Fruit fly (Drosophila melanogaster) whole organism: ENCODE measurements around the gene Rtc1.

ENCODE experiments used
- Dll ChIP-seq: fragments of >200 bp; optimal IDR thresholded peaks from 2 replicates; lab custom pipeline; 2017
- psq ChIP-seq: fragments of >200 bp; optimal IDR thresholded peaks from 2 replicates; lab custom pipeline; 2017
- usp ChIP-seq: fragments of >200 bp; optimal IDR thresholded peaks from 2 replicates; lab custom pipeline; 2017; ENCODE audit warnings: missing biosample characterization, missing genetic modification characterization, mixed read lengths

DNA sequence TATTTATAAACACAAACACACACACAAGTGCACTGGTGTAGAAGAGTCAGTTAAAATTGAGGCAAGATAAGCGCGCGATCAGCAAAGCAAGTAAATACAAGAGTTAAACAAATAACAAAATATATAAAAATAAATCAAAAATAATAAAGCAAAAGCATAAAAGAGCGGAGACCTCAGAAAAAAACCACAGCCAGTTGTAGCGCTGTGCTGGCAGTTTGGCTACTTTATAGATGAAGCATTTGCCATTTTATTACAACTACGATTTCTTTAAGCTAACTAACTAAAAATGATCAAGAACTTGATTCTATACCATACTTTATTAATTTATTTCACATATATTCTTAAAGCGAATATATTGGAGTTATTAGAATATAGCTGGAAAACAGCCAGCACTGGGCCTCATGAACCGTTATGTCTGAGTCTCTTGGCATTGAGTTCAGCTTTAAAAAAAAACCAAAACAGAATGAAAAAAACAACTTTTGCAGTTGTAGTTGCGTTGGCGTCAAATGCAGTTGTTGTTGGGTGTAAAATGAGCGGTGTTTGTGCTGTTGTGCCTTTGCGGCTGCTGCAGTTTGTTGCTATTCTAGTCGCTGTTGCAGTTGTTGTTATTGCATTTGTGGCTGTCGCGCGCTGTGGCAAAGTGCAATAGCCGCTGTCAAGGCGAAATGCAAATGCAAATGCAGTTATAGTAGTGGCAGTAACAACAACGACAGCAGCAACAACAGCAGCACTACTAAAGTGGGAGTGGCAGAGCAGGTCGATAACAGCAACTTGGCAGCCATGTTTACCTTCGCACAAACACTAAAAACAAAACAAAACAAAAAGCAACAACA lies 9.1 kb upstream of the Rtc1 start:
- TF ChIP-seq usp (no peak), psq (no peak), Dll (lab: Kevin White, UChicago) (no peak)
